Worm (Caenorhabditis elegans): ENCODE data around the gene B0244.5.

The B0244.5 gene

ce11 chrIII:5710676-5711075 is 34.0 kb upstream of the B0244.5 start (continued):
- TF ChIP-seq ceh-63 (GFP tag; optimal IDR thresholded peaks at IDR 0.05) = no peak
- no peak for TF ChIP-seq aly-2 (tag; optimal IDR thresholded peaks at IDR 0.05)
- TF ChIP-seq nhr-85 (tag) = peak; percentile 80
- no peak for TF ChIP-seq nhr-84 (tag; optimal IDR thresholded peaks at IDR 0.05)
- peak in 3 of 6 experiments; percentile 11 to 61 (median 38) for TF ChIP-seq elt-3 (tag; optimal IDR thresholded peaks at IDR 0.05)
- TF ChIP-seq ama-1 (optimal IDR thresholded peaks at IDR 0.05) = no peak
- no peak for TF ChIP-seq lin-15B (tag; optimal IDR thresholded peaks at IDR 0.05)
- peak; percentile 69 for TF ChIP-seq lin-14 (GFP tag; optimal IDR thresholded peaks at IDR 0.05)

- TF ChIP-seq tlp-1 (tag; optimal IDR thresholded peaks at IDR 0.05) (no peak), sox-4 (tag; optimal IDR thresholded peaks at IDR 0.05) (no peak), Y116A8C.19 (tag; optimal IDR thresholded peaks at IDR 0.05; ENCODE audit: borderline replicate concordance) (no peak), blmp-1 (tag; optimal IDR thresholded peaks at IDR 0.05) (peak; percentile 56), aly-2 (tag; optimal IDR thresholded peaks at IDR 0.05) (no peak), rnt-1 (tag; optimal IDR thresholded peaks at IDR 0.05) (no peak)
Observed at ce11 chrIII:5711242-5711641, 33.4 kb upstream of the B0244.5 start, which contains the start of gene rbm-26. rbm-26 (plus strand) TSS chrIII:5711542.

ce11 chrIII:5711881-5712643 is 32.6 kb upstream of the B0244.5 start:
- TF ChIP-seq aha-1 (tag; optimal IDR thresholded peaks at IDR 0.05) = no peak
- TF ChIP-seq egl-27 (tag; optimal IDR thresholded peaks at IDR 0.05) = no peak
- TF ChIP-seq ceh-90 (tag; optimal IDR thresholded peaks at IDR 0.05) = no peak
- no peak for TF ChIP-seq sptf-1 (tag; optimal IDR thresholded peaks at IDR 0.05)
- no peak for TF ChIP-seq dpl-1 (GFP tag; optimal IDR thresholded peaks at IDR 0.05)
- TF ChIP-seq nhr-47 (tag; optimal IDR thresholded peaks at IDR 0.05) = no peak
- TF ChIP-seq unc-86 (tag; optimal IDR thresholded peaks at IDR 0.05) = no peak
- no peak for TF ChIP-seq zag-1 (tag; optimal IDR thresholded peaks at IDR 0.05)
- TF ChIP-seq nhr-84 (tag; optimal IDR thresholded peaks at IDR 0.05) = no peak
- TF ChIP-seq ztf-4 (tag; optimal IDR thresholded peaks at IDR 0.05) = no peak
- no peak for TF ChIP-seq nhr-12 (tag; optimal IDR thresholded peaks at IDR 0.05)
- TF ChIP-seq rnt-1 (tag; optimal IDR thresholded peaks at IDR 0.05) = no peak
- TF ChIP-seq zip-4 (GFP tag; optimal IDR thresholded peaks at IDR 0.05) = no peak
- no peak for TF ChIP-seq pax-3 (tag; optimal IDR thresholded peaks at IDR 0.05)
- no peak for TF ChIP-seq unc-62 (GFP tag; optimal IDR thresholded peaks at IDR 0.05)
- TF ChIP-seq lin-35 (GFP tag; optimal IDR thresholded peaks at IDR 0.05) = no peak
- no peak for TF ChIP-seq blmp-1 (tag; optimal IDR thresholded peaks at IDR 0.05)
- no peak for TF ChIP-seq fkh-10 (GFP tag; optimal IDR thresholded peaks at IDR 0.05)

ce11 chrIII:5714230-5714983 is 30.3 kb upstream of the B0244.5 start, which contains the start of gene arf-1:
arf-1 (plus strand) TSS chrIII:5714886.
- TF ChIP-seq ztf-4 (tag; optimal IDR thresholded peaks at IDR 0.05) = no peak
- TF ChIP-seq lin-35 (GFP tag; optimal IDR thresholded peaks at IDR 0.05) = peak in 1 of 2 experiments; percentile 29
- no peak for TF ChIP-seq nhr-77 (tag; optimal IDR thresholded peaks at IDR 0.05)
- TF ChIP-seq elt-3 (tag; optimal IDR thresholded peaks at IDR 0.05) = peak in 1 of 6 experiments; percentile 8
- peak; percentile 1 for TF ChIP-seq lin-14 (GFP tag; optimal IDR thresholded peaks at IDR 0.05)

ce11 chrIII:5714984-5715454 is 29.7 kb upstream of the B0244.5 start:
- TF ChIP-seq blmp-1 (tag; optimal IDR thresholded peaks at IDR 0.05) (peak; percentile 31), unc-98 (GFP tag; IDR thresholded peaks at IDR 0.05) (no peak), mdl-1 (tag; optimal IDR thresholded peaks at IDR 0.05) (no peak), nhr-85 (tag) (peak; percentile 56), efl-1 (optimal IDR thresholded peaks at IDR 0.05) (no peak), efl-1 (GFP tag; optimal IDR thresholded peaks at IDR 0.05 in 1 of 2) (peak in 1 of 2 experiments; percentile 78), elt-3 (tag; optimal IDR thresholded peaks at IDR 0.05) (no peak), C16A3.4 (tag; optimal IDR thresholded peaks at IDR 0.05) (no peak)
